Worm (Caenorhabditis elegans) whole organism, L1 larva: ENCODE data around the gene srh-283.

Experiments used
- blmp-1 ChIP-seq: fragments of 150-350 bp; optimal IDR thresholded peaks from 2 replicates; lab custom pipeline; 2014; ENCODE audit warnings: missing biosample characterization, missing genetic modification characterization
- ceh-88 ChIP-seq: fragments of 200-800 bp; sonication (Bioruptor generic); IDR thresholded peaks from 2 replicates; pipeline ENCODE4 v1.3.6; 2022; ENCODE audit warnings: missing genetic modification characterization, missing compliant biosample characterization
- ces-1 ChIP-seq: fragments of 150-350 bp; optimal IDR thresholded peaks from 2 replicates; lab custom pipeline; 2014; ENCODE audit warnings: missing biosample characterization, missing genetic modification reagents, missing genetic modification characterization
- nhr-237 ChIP-seq: fragments of 150-350 bp; optimal IDR thresholded peaks from 2 replicates; lab custom pipeline; 2014; ENCODE audit warnings: missing biosample characterization, missing genetic modification characterization
- nhr-76 ChIP-seq: sonication (generic microtip); optimal IDR thresholded peaks from 2 replicates; lab custom pipeline; 2017; ENCODE audit warnings: missing biosample characterization, missing genetic modification characterization
- pqm-1 ChIP-seq: sonication (generic microtip); optimal IDR thresholded peaks from 3 replicates; lab custom pipeline; 2017; ENCODE audit warnings: missing biosample characterization, missing genetic modification characterization
- unc-130 ChIP-seq: fragments of 150-350 bp; optimal IDR thresholded peaks from 2 replicates; lab custom pipeline; 2017; ENCODE audit warnings: missing biosample characterization, missing genetic modification characterization, inconsistent platforms

DNA sequence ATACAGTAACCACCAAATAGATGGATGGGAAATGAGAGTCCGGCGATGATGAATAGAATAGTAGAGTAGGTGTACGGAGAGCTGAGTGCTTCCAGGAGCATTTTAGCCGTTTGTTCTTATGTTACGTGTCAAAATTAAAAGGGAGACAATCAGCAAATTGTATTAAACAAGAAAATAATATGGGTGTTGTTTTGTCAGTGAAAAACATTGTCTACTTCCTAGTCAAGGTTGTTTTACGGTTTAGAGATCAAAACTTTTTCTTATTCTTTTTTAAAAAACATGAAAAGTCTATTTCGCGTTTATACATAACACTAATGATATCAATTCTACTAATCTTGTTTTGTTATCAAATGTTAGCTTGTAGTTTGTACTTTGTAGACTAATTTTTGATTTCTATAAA lies 28.8 kb downstream of the srh-283 start, which contains the start of gene srh-289:
- no peak for TF ChIP-seq nhr-76
- no peak for TF ChIP-seq ceh-88
- no peak for TF ChIP-seq nhr-237
- no peak for TF ChIP-seq unc-130 (tag; lab: Kevin White, UChicago)
- no peak for TF ChIP-seq pqm-1
- no peak for TF ChIP-seq ces-1 (GFP tag; lab: Kevin White, UChicago)
- no peak for TF ChIP-seq blmp-1 (tag; lab: Kevin White, UChicago)
